Fruit fly (Drosophila melanogaster) whole organism, embryonic: Measurements from ENCODE around the gene Cyt-c1L.

ENCODE experiments used
- Bdp1 ChIP-seq: fragments of 200-800 bp; sonication (Bioruptor generic); optimal IDR thresholded peaks from 3 replicates; lab custom pipeline; 2016; ENCODE audit warnings: missing biosample characterization, missing genetic modification characterization
- CG11093 ChIP-seq: fragments of 200-800 bp; sonication (Bioruptor generic); IDR thresholded peaks from 3 replicates; pipeline ENCODE4 v1.3.6; 2022; ENCODE audit warnings: missing biosample characterization, missing genetic modification characterization
- CG11560 ChIP-seq: fragments of 200-800 bp; sonication (Bioruptor generic); IDR thresholded peaks from 3 replicates; pipeline ENCODE4 v1.3.6; 2022; ENCODE audit warnings: missing biosample characterization, missing genetic modification characterization
- CG12071 ChIP-seq: fragments of 200-800 bp; sonication (Bioruptor generic); optimal IDR thresholded peaks from 3 replicates; lab custom pipeline; 2018; ENCODE audit warnings: missing biosample characterization, mild to moderate bottlenecking, missing genetic modification characterization
- CG12299 ChIP-seq: fragments of 200-800 bp; sonication (Bioruptor generic); optimal IDR thresholded peaks from 2 replicates; lab custom pipeline; 2018; ENCODE audit warnings: missing biosample characterization, mild to moderate bottlenecking, missing genetic modification characterization
- CG12769 ChIP-seq: fragments of 200-800 bp; sonication (Bioruptor generic); optimal IDR thresholded peaks from 2 replicates; lab custom pipeline; 2019; ENCODE audit warnings: missing biosample characterization, mild to moderate bottlenecking, missing genetic modification characterization, moderate library complexity
- CG13424 ChIP-seq: fragments of 200-800 bp; sonication (Bioruptor generic); optimal IDR thresholded peaks from 2 replicates; lab custom pipeline; 2019; ENCODE audit warnings: missing biosample characterization, mild to moderate bottlenecking, missing genetic modification characterization, moderate library complexity
- CG13624 ChIP-seq: fragments of 200-800 bp; sonication (Bioruptor generic); optimal IDR thresholded peaks from 2 replicates; lab custom pipeline; 2016; ENCODE audit warnings: missing biosample characterization, missing genetic modification characterization
- CG14441 ChIP-seq: fragments of 200-800 bp; sonication (Bioruptor generic); IDR thresholded peaks from 2 replicates; pipeline ENCODE4 v1.3.6; 2022; ENCODE audit warnings: missing biosample characterization, missing genetic modification characterization
- CG15601 ChIP-seq: fragments of 200-800 bp; sonication (Bioruptor generic); optimal IDR thresholded peaks from 3 replicates; lab custom pipeline; 2019; ENCODE audit warnings: missing biosample characterization, mild to moderate bottlenecking, missing genetic modification characterization, moderate library complexity
- CG17186 ChIP-seq: fragments of 200-800 bp; sonication (Bioruptor generic); optimal IDR thresholded peaks from 3 replicates; lab custom pipeline; 2017; ENCODE audit warnings: missing biosample characterization, missing genetic modification reagents, missing genetic modification characterization
- CG18599 ChIP-seq: fragments of 200-800 bp; sonication (Bioruptor generic); optimal IDR thresholded peaks from 3 replicates; lab custom pipeline; 2017; ENCODE audit warnings: missing biosample characterization, missing genetic modification characterization, mild to moderate bottlenecking, moderate library complexity, missing genetic modification reagents
- CG2202 ChIP-seq: fragments of 200-800 bp; sonication (Bioruptor generic); optimal IDR thresholded peaks from 2 replicates; lab custom pipeline; 2018; ENCODE audit warnings: missing biosample characterization, mild to moderate bottlenecking, missing genetic modification characterization
- CG31441 ChIP-seq: fragments of 200-800 bp; sonication (Bioruptor generic); IDR thresholded peaks from 2 replicates; pipeline ENCODE4 v1.3.6; 2022; ENCODE audit warnings: missing biosample characterization, missing genetic modification characterization
- CG3847 ChIP-seq: fragments of 200-800 bp; sonication (Bioruptor generic); IDR thresholded peaks from 2 replicates; pipeline ENCODE4 v1.3.6; 2022; ENCODE audit warnings: missing biosample characterization, missing genetic modification characterization
- CG42726 ChIP-seq: fragments of 200-800 bp; sonication (Bioruptor generic); IDR thresholded peaks from 2 replicates; pipeline ENCODE4 v1.3.6; 2022; ENCODE audit warnings: missing biosample characterization, missing genetic modification characterization; ENCODE audit not compliant: partially characterized antibody
- CG43689 ChIP-seq: fragments of 200-800 bp; sonication (Bioruptor generic); IDR thresholded peaks from 2 replicates; pipeline ENCODE4 v1.3.6; 2022; ENCODE audit warnings: missing biosample characterization, missing genetic modification characterization
- CG6854 ChIP-seq: fragments of 200-800 bp; sonication (Bioruptor generic); optimal IDR thresholded peaks from 3 replicates; lab custom pipeline; 2017; ENCODE audit warnings: missing biosample characterization, mild to moderate bottlenecking, missing genetic modification characterization
- CG7357 ChIP-seq: fragments of 200-800 bp; sonication (Bioruptor generic); IDR thresholded peaks from 3 replicates; pipeline ENCODE4 v1.3.6; 2022; ENCODE audit warnings: missing biosample characterization, missing genetic modification characterization
- CG9215 ChIP-seq: fragments of 200-800 bp; sonication (Bioruptor generic); IDR thresholded peaks from 2 replicates; pipeline ENCODE4 v1.3.6; 2022; ENCODE audit warnings: missing biosample characterization, missing genetic modification characterization
- CG9437 ChIP-seq: fragments of 200-800 bp; sonication (Bioruptor generic); optimal IDR thresholded peaks from 2 replicates; lab custom pipeline; 2018; ENCODE audit warnings: missing biosample characterization, mild to moderate bottlenecking, missing genetic modification characterization
- Eip74EF ChIP-seq, 2 experiments: fragments of 200-800 bp in 1 of 2; fragments of >200 bp in 1 of 2; sonication (Bioruptor generic) in 1 of 2; optimal IDR thresholded peaks; 2 replicates each; lab custom pipeline; 2017 to 2019; ENCODE audit warnings: missing biosample characterization in 2 of 2, missing genetic modification characterization in 2 of 2, mild to moderate bottlenecking in 1 of 2, moderate library complexity in 1 of 2
- Gug ChIP-seq: fragments of 200-800 bp; sonication (Bioruptor generic); IDR thresholded peaks from 4 replicates; pipeline ENCODE4 v1.3.6; 2022; ENCODE audit warnings: missing biosample characterization, missing genetic modification characterization
- MESR4 ChIP-seq: fragments of 200-800 bp; sonication (Bioruptor generic); optimal IDR thresholded peaks from 2 replicates; lab custom pipeline; 2018; ENCODE audit warnings: missing biosample characterization, mild to moderate bottlenecking, missing genetic modification characterization, moderate library complexity
- Mrtf ChIP-seq: fragments of 200-800 bp; sonication (Bioruptor generic); IDR thresholded peaks from 3 replicates; pipeline ENCODE4 v1.3.6; 2022; ENCODE audit warnings: missing biosample characterization, missing genetic modification characterization
- NC2β ChIP-seq: fragments of 200-800 bp; sonication (Bioruptor generic); optimal IDR thresholded peaks from 2 replicates; lab custom pipeline; 2016; ENCODE audit warnings: missing biosample characterization, missing genetic modification characterization
- Nf-YC ChIP-seq: fragments of 200-800 bp; optimal IDR thresholded peaks from 3 replicates; lab custom pipeline; 2019; ENCODE audit warnings: missing biosample characterization, mild to moderate bottlenecking, missing genetic modification characterization, moderate library complexity
- Pdp1 ChIP-seq, 2 experiments: fragments of 200-800 bp; sonication (Bioruptor generic); optimal IDR thresholded peaks; 3 replicates each; lab custom pipeline; 2016; ENCODE audit warnings: missing biosample characterization in 2 of 2, missing genetic modification characterization in 2 of 2, mild to moderate bottlenecking in 1 of 2, moderate library complexity in 1 of 2
- Rx ChIP-seq: fragments of 200-800 bp; sonication (Bioruptor generic); IDR thresholded peaks from 2 replicates; pipeline ENCODE4 v1.3.6; 2022; ENCODE audit warnings: missing biosample characterization, missing genetic modification characterization
- Six4 ChIP-seq: fragments of 200-800 bp; sonication (Bioruptor generic); optimal IDR thresholded peaks from 2 replicates; lab custom pipeline; 2016; ENCODE audit warnings: missing biosample characterization, missing genetic modification characterization
- Xbp1 ChIP-seq: fragments of 200-800 bp; sonication (Bioruptor generic); optimal IDR thresholded peaks from 3 replicates; lab custom pipeline; 2016; ENCODE audit warnings: missing biosample characterization, mild to moderate bottlenecking, missing genetic modification characterization
- ac ChIP-seq: fragments of 200-800 bp; sonication (Bioruptor generic); optimal IDR thresholded peaks from 3 replicates; lab custom pipeline; 2017; ENCODE audit warnings: missing biosample characterization, mild to moderate bottlenecking, missing genetic modification characterization
- ap ChIP-seq: fragments of 200-800 bp; sonication (Bioruptor generic); IDR thresholded peaks from 2 replicates; pipeline ENCODE4 v1.3.6; 2022; ENCODE audit warnings: missing biosample characterization, missing genetic modification characterization
- ato ChIP-seq: fragments of 200-800 bp; sonication (Bioruptor generic); IDR thresholded peaks from 2 replicates; pipeline ENCODE4 v1.3.6; 2022; ENCODE audit warnings: missing biosample characterization, missing genetic modification characterization; ENCODE audit not compliant: partially characterized antibody
- cg ChIP-seq: fragments of 200-800 bp; sonication (Bioruptor generic); optimal IDR thresholded peaks from 3 replicates; lab custom pipeline; 2019; ENCODE audit warnings: missing biosample characterization, mild to moderate bottlenecking, missing genetic modification characterization, moderate library complexity
- chn ChIP-seq: fragments of 200-800 bp; sonication (Bioruptor generic); optimal IDR thresholded peaks from 2 replicates; lab custom pipeline; 2016; ENCODE audit warnings: missing biosample characterization, missing genetic modification characterization
- dmrt99B ChIP-seq: fragments of 200-800 bp; sonication (Bioruptor generic); optimal IDR thresholded peaks from 2 replicates; lab custom pipeline; 2018; ENCODE audit warnings: missing biosample characterization, mild to moderate bottlenecking, missing genetic modification characterization, moderate library complexity
- eyg ChIP-seq: fragments of 200-800 bp; sonication (Bioruptor generic); optimal IDR thresholded peaks from 3 replicates; lab custom pipeline; 2016; ENCODE audit warnings: missing biosample characterization, missing genetic modification characterization
- fd96Cb ChIP-seq: fragments of 200-800 bp; sonication (Bioruptor generic); optimal IDR thresholded peaks from 2 replicates; lab custom pipeline; 2018; ENCODE audit warnings: missing biosample characterization, mild to moderate bottlenecking, missing genetic modification characterization, moderate library complexity
- grn ChIP-seq: fragments of 200-800 bp; sonication (Bioruptor generic); optimal IDR thresholded peaks from 3 replicates; lab custom pipeline; 2017; ENCODE audit warnings: missing biosample characterization, missing genetic modification characterization
- klu ChIP-seq: fragments of 200-800 bp; sonication (Bioruptor generic); IDR thresholded peaks from 2 replicates; pipeline ENCODE4 v1.3.6; 2022; ENCODE audit warnings: missing biosample characterization, missing genetic modification characterization
- kni ChIP-seq: fragments of 200-800 bp; sonication (Bioruptor generic); optimal IDR thresholded peaks from 3 replicates; lab custom pipeline; 2017; ENCODE audit warnings: mild to moderate bottlenecking, missing biosample characterization, missing genetic modification reagents, missing genetic modification characterization
- mirr ChIP-seq: fragments of 200-800 bp; sonication (Bioruptor generic); optimal IDR thresholded peaks from 3 replicates; lab custom pipeline; 2018; ENCODE audit warnings: missing biosample characterization, mild to moderate bottlenecking, missing genetic modification characterization
- repo ChIP-seq: fragments of 200-800 bp; sonication (Bioruptor generic); optimal IDR thresholded peaks from 2 replicates; lab custom pipeline; 2016; ENCODE audit warnings: missing biosample characterization, missing genetic modification characterization
- scrt ChIP-seq: fragments of 200-800 bp; sonication (Bioruptor generic); optimal IDR thresholded peaks from 2 replicates; lab custom pipeline; 2018; ENCODE audit warnings: missing biosample characterization, mild to moderate bottlenecking, missing genetic modification characterization, moderate library complexity
- sd ChIP-seq: fragments of 200-800 bp; sonication (Bioruptor generic); optimal IDR thresholded peaks from 3 replicates; lab custom pipeline; 2018; ENCODE audit warnings: missing biosample characterization, mild to moderate bottlenecking, missing genetic modification characterization, moderate library complexity
- slp2 ChIP-seq: fragments of 200-800 bp; sonication (Bioruptor generic); optimal IDR thresholded peaks from 2 replicates; lab custom pipeline; 2016; ENCODE audit warnings: missing biosample characterization, missing genetic modification characterization
- sr ChIP-seq: fragments of 200-800 bp; sonication (Bioruptor generic); IDR thresholded peaks from 3 replicates; pipeline ENCODE4 v1.3.6; 2022; ENCODE audit warnings: missing biosample characterization, missing genetic modification characterization
- tna ChIP-seq: fragments of 200-800 bp; sonication (Bioruptor generic); IDR thresholded peaks from 2 replicates; pipeline ENCODE4 v1.3.6; 2022; ENCODE audit warnings: missing biosample characterization, missing genetic modification characterization; ENCODE audit not compliant: partially characterized antibody
- yki ChIP-seq: fragments of >200 bp; optimal IDR thresholded peaks from 3 replicates; lab custom pipeline; 2018
- zen ChIP-seq: fragments of 200-800 bp; sonication (Bioruptor generic); optimal IDR thresholded peaks from 3 replicates; lab custom pipeline; 2018; ENCODE audit warnings: missing biosample characterization, mild to moderate bottlenecking, missing genetic modification characterization, moderate library complexity

Gene Cyt-c1L

DNA sequence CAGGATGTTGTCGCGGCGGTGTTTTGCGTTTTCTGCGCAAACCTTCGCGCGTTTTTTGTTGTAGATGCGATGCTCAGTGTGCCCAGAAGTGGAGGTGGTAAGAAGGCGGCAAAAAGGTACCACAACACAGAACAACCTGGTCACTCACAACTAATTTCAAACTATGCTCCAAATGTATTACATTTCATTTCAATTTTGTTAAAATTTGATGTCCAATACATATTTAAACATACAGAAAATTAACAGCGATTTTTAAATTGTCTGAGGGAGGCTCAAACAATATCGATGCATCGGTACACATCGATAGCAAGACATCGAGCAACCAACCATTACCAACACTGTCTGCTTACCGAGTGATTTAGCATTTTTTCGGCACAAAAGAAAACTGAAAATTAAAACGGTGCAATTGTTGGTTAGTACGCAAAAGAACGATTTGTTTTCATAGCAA lies 50.7 kb downstream of the Cyt-c1L start, which contains the start of the genes Slbp and Rpn2 (continued):
- peak; percentile 58 for TF ChIP-seq CG12769 (tag; lab: Kevin White, UChicago)
- TF ChIP-seq slp2 (GFP tag; lab: Kevin White, UChicago), result peak; percentile 16
- peak; percentile 90 for TF ChIP-seq CG17186 (GFP tag; lab: Kevin White, UChicago)
- TF ChIP-seq CG2202 (tag; lab: Kevin White, UChicago), result no peak
- no peak for TF ChIP-seq fd96Cb (tag; lab: Kevin White, UChicago)
- no peak for TF ChIP-seq kni (GFP tag; lab: Kevin White, UChicago)
- TF ChIP-seq CG13424 (tag; lab: Kevin White, UChicago), result no peak
- no peak for TF ChIP-seq klu (GFP tag; lab: Robert Waterston, UW)
- TF ChIP-seq ato (GFP tag; lab: Robert Waterston, UW), result peak; percentile 74; the same call in 1 of the 2 replicates
- TF ChIP-seq zen (tag; lab: Kevin White, UChicago), result peak; percentile 35
- no peak for TF ChIP-seq Mrtf (GFP tag; lab: Robert Waterston, UW)
- TF ChIP-seq CG13624 (GFP tag; lab: Kevin White, UChicago), result peak; percentile 62
- peak; percentile 43 for TF ChIP-seq chn (GFP tag; lab: Kevin White, UChicago)
- peak; percentile 58 for TF ChIP-seq MESR4
- TF ChIP-seq dmrt99B (tag; lab: Kevin White, UChicago), result no peak
- no peak for TF ChIP-seq CG14441 (GFP tag; lab: Robert Waterston, UW)
- TF ChIP-seq CG42726 (GFP tag; lab: Robert Waterston, UW), result peak; percentile 87
- TF ChIP-seq Rx (GFP tag; lab: Robert Waterston, UW), result no peak
- 0 out of 2 replicates have a peak, but pooled peaks have one; percentile 20 for TF ChIP-seq CG31441
- TF ChIP-seq CG12299 (tag; lab: Kevin White, UChicago), result peak; percentile 43
- TF ChIP-seq grn (GFP tag; lab: Kevin White, UChicago), result no peak
- peak; percentile 6 for TF ChIP-seq repo
- no peak for TF ChIP-seq CG11560 (tag; lab: Robert Waterston, UW)
- TF ChIP-seq CG6854, result no peak
- peak; percentile 15 for TF ChIP-seq Bdp1
- TF ChIP-seq cg (GFP tag; lab: Kevin White, UChicago), result no peak
- no peak for TF ChIP-seq sd (tag; lab: Kevin White, UChicago)
- TF ChIP-seq CG11093 (GFP tag; lab: Robert Waterston, UW), result no peak
- peak; percentile 40 for TF ChIP-seq Xbp1
- TF ChIP-seq CG15601, result peak; percentile 10
- no peak for TF ChIP-seq ap
- TF ChIP-seq Gug (GFP tag; lab: Robert Waterston, UW), result peak; percentile 17; the same call in 1 of the 4 replicates
- TF ChIP-seq eyg, result peak; percentile 53
- peak; percentile 29 for TF ChIP-seq mirr (GFP tag; lab: Kevin White, UChicago)
- TF ChIP-seq tna (GFP tag; lab: Robert Waterston, UW), result peak; percentile 74
- no peak for TF ChIP-seq Eip74EF (GFP tag; optimal IDR thresholded peaks at IDR 0.05; lab: Kevin White, UChicago)
- no peak for TF ChIP-seq Six4 (GFP tag; lab: Kevin White, UChicago)
- TF ChIP-seq scrt, result no peak
- no peak for TF ChIP-seq CG12071 (GFP tag; lab: Kevin White, UChicago)
- TF ChIP-seq NC2β (GFP tag; lab: Kevin White, UChicago), result peak; percentile 45
- TF ChIP-seq Pdp1 (GFP tag; optimal IDR thresholded peaks at IDR 0.05; lab: Kevin White, UChicago), result peak; percentile 31 to 70
- peak; percentile 52 for TF ChIP-seq CG18599 (GFP tag; lab: Kevin White, UChicago)
- TF ChIP-seq CG7357 (GFP tag; lab: Robert Waterston, UW), result no peak
- TF ChIP-seq CG3847 (GFP tag; lab: Robert Waterston, UW), result peak; percentile 80
- TF ChIP-seq sr (GFP tag; lab: Robert Waterston, UW), result no peak
- TF ChIP-seq CG9215, result no peak
- peak; percentile 53 for TF ChIP-seq Nf-YC
- no peak for TF ChIP-seq CG9437
- TF ChIP-seq ac (GFP tag; lab: Kevin White, UChicago), result no peak
- TF ChIP-seq CG43689 (GFP tag; lab: Robert Waterston, UW), result no peak
- no peak for TF ChIP-seq yki (lab: Kevin White, UChicago)
